Worm (Caenorhabditis elegans) whole organism, L4 larva: ENCODE results near the gene ajm-1.

Experiments
- F37D6.2 ChIP-seq: sonication (generic microtip); optimal IDR thresholded peaks from 2 replicates; lab custom pipeline; 2016; ENCODE audit warnings: mild to moderate bottlenecking, missing genetic modification characterization, missing compliant biosample characterization
- F49E8.2 ChIP-seq: sonication (generic microtip); optimal IDR thresholded peaks from 2 replicates; lab custom pipeline; 2016; ENCODE audit warnings: missing compliant biosample characterization, mild to moderate bottlenecking, missing genetic modification characterization, borderline replicate concordance
- T20F7.1 ChIP-seq: fragments of 200-800 bp; sonication (Bioruptor generic); optimal IDR thresholded peaks from 2 replicates; lab custom pipeline; 2018; ENCODE audit warnings: mild to moderate bottlenecking, missing genetic modification characterization, missing compliant biosample characterization
- Y105C5A.15 ChIP-seq: fragments of 200-800 bp; sonication (Bioruptor generic); IDR thresholded peaks from 2 replicates; pipeline ENCODE4 v1.3.6; 2022; ENCODE audit warnings: missing genetic modification characterization, missing compliant biosample characterization
- ZK337.2 ChIP-seq: fragments of 200-800 bp; sonication (Bioruptor generic); IDR thresholded peaks from 2 replicates; pipeline ENCODE4 v1.3.6; 2022; ENCODE audit warnings: missing genetic modification reagents, missing genetic modification characterization, missing compliant biosample characterization
- ZK546.5 ChIP-seq, 2 experiments: sonication (generic microtip); optimal IDR thresholded peaks; 2 replicates each; lab custom pipeline; 2017; ENCODE audit warnings: missing biosample characterization in 2 of 2, missing genetic modification characterization in 2 of 2
- aha-1 ChIP-seq: fragments of 150-350 bp; peaks from one replicate; lab custom pipeline; 2014; ENCODE audit warnings: missing biosample characterization, missing genetic modification characterization
- aly-2 ChIP-seq: sonication (generic microtip); optimal IDR thresholded peaks from 2 replicates; lab custom pipeline; 2018; ENCODE audit warnings: missing biosample characterization, missing genetic modification characterization
- ceh-28 ChIP-seq: fragments of 150-350 bp; optimal IDR thresholded peaks from 2 replicates; lab custom pipeline; 2014; ENCODE audit warnings: missing biosample characterization, missing genetic modification reagents, missing genetic modification characterization
- ceh-82 ChIP-seq: sonication (generic microtip); optimal IDR thresholded peaks from 2 replicates; lab custom pipeline; 2017; ENCODE audit warnings: missing biosample characterization, missing genetic modification characterization
- daf-16 ChIP-seq, 3 experiments: sonication (generic microtip); optimal IDR thresholded peaks; 2 replicates each; lab custom pipeline; 2016 to 2017; ENCODE audit warnings: missing genetic modification characterization in 3 of 3, missing genetic modification reagents in 3 of 3, mild to moderate bottlenecking in 2 of 3, missing compliant biosample characterization in 2 of 3, missing biosample characterization in 1 of 3, moderate library complexity in 1 of 3
- daf-19 ChIP-seq: fragments of 200-800 bp; sonication (Bioruptor generic); conservative IDR thresholded peaks from 2 replicates; pipeline ENCODE4 v1.3.6; 2022; ENCODE audit warnings: missing genetic modification characterization, missing compliant biosample characterization
- dmd-6 ChIP-seq: fragments of 200-800 bp; sonication (Bioruptor generic); IDR thresholded peaks from 2 replicates; pipeline ENCODE4 v1.3.6; 2022; ENCODE audit warnings: missing genetic modification reagents, missing genetic modification characterization, missing compliant biosample characterization
- dmd-8 ChIP-seq: fragments of 200-800 bp; sonication (Bioruptor generic); IDR thresholded peaks from 2 replicates; pipeline ENCODE4 v1.3.6; 2022; ENCODE audit warnings: missing genetic modification characterization, missing compliant biosample characterization
- dve-1 ChIP-seq: sonication (generic microtip); optimal IDR thresholded peaks from 2 replicates; lab custom pipeline; 2017; ENCODE audit warnings: antibody characterized with exemption, mild to moderate bottlenecking, missing genetic modification characterization, missing compliant biosample characterization; ENCODE audit not compliant: insufficient read depth
- egl-27 ChIP-seq: sonication (generic microtip); optimal IDR thresholded peaks from 3 replicates; lab custom pipeline; 2017; ENCODE audit warnings: missing biosample characterization, missing genetic modification reagents, missing genetic modification characterization
- fkh-10 ChIP-seq: fragments of 150-350 bp; optimal IDR thresholded peaks from 2 replicates; lab custom pipeline; 2014; ENCODE audit warnings: missing biosample characterization, missing genetic modification reagents, missing genetic modification characterization
- fos-1 ChIP-seq: fragments of 150-350 bp; optimal IDR thresholded peaks from 2 replicates; lab custom pipeline; 2014; ENCODE audit warnings: missing biosample characterization, missing genetic modification characterization
- hlh-11 ChIP-seq: fragments of 200-800 bp; sonication (Bioruptor generic); optimal IDR thresholded peaks from 2 replicates; lab custom pipeline; 2018; ENCODE audit warnings: mild to moderate bottlenecking, missing genetic modification characterization, missing compliant biosample characterization
- hmg-1.1 ChIP-seq: fragments of 200-800 bp; sonication (Bioruptor generic); IDR thresholded peaks from 2 replicates; pipeline ENCODE4 v1.3.6; 2022; ENCODE audit warnings: missing genetic modification reagents, missing genetic modification characterization, missing compliant biosample characterization
- jun-1 ChIP-seq: fragments of 150-350 bp; optimal IDR thresholded peaks from 2 replicates; lab custom pipeline; 2014; ENCODE audit warnings: missing biosample characterization, missing genetic modification reagents, missing genetic modification characterization
- lim-7 ChIP-seq: fragments of 200-800 bp; sonication (Bioruptor generic); IDR thresholded peaks from 2 replicates; pipeline ENCODE4 v1.3.6; 2022; ENCODE audit warnings: missing genetic modification characterization, missing compliant biosample characterization
- lin-38 ChIP-seq: fragments of 200-800 bp; sonication (Bioruptor generic); IDR thresholded peaks from 2 replicates; pipeline ENCODE4 v1.3.6; 2022; ENCODE audit warnings: missing genetic modification reagents, missing genetic modification characterization, missing compliant biosample characterization
- lsy-2 ChIP-seq, 2 experiments: fragments of 150-350 bp in 1 of 2; sonication (generic microtip) in 1 of 2; optimal IDR thresholded peaks; 2 replicates each; lab custom pipeline; 2014 to 2017; ENCODE audit warnings: missing biosample characterization in 2 of 2, missing genetic modification characterization in 2 of 2
- mdt-29 ChIP-seq: fragments of 200-800 bp; sonication (Bioruptor generic); IDR thresholded peaks from 2 replicates; pipeline ENCODE4 v1.3.6; 2022; ENCODE audit warnings: missing genetic modification reagents, missing genetic modification characterization, missing compliant biosample characterization
- nhr-11 ChIP-seq: fragments of 150-350 bp; optimal IDR thresholded peaks from 2 replicates; lab custom pipeline; 2014; ENCODE audit warnings: missing biosample characterization, missing genetic modification characterization
- nhr-237 ChIP-seq: sonication (generic microtip); optimal IDR thresholded peaks from 2 replicates; lab custom pipeline; 2017; ENCODE audit warnings: missing biosample characterization, missing genetic modification characterization
- nhr-25 ChIP-seq: sonication (generic microtip); optimal IDR thresholded peaks from 2 replicates; lab custom pipeline; 2017; ENCODE audit warnings: missing genetic modification characterization, mild to moderate bottlenecking, missing compliant biosample characterization, antibody characterized with exemption, moderate library complexity, borderline replicate concordance; ENCODE audit not compliant: insufficient read depth
- nhr-28 ChIP-seq: fragments of 150-350 bp; optimal IDR thresholded peaks from 2 replicates; lab custom pipeline; 2014; ENCODE audit warnings: missing biosample characterization, missing genetic modification characterization
- nhr-48 ChIP-seq: sonication (generic microtip); optimal IDR thresholded peaks from 2 replicates; lab custom pipeline; 2016; ENCODE audit warnings: mild to moderate bottlenecking, missing genetic modification characterization, missing compliant biosample characterization
- nhr-6 ChIP-seq: fragments of 150-350 bp; optimal IDR thresholded peaks from 2 replicates; lab custom pipeline; 2014; ENCODE audit warnings: missing biosample characterization, missing genetic modification characterization
- nhr-76 ChIP-seq: fragments of 150-350 bp; optimal IDR thresholded peaks from 2 replicates; lab custom pipeline; 2014; ENCODE audit warnings: missing biosample characterization, missing genetic modification characterization
- php-3 ChIP-seq: fragments of 200-800 bp; sonication (Bioruptor generic); IDR thresholded peaks from 2 replicates; pipeline ENCODE4 v1.3.6; 2022; ENCODE audit warnings: missing genetic modification reagents, missing genetic modification characterization, missing compliant biosample characterization
- pqm-1 ChIP-seq: sonication (generic microtip); optimal IDR thresholded peaks from 2 replicates; lab custom pipeline; 2017; ENCODE audit warnings: missing biosample characterization, missing genetic modification characterization
- set-16 ChIP-seq: fragments of 200-800 bp; sonication (Bioruptor generic); IDR thresholded peaks from 2 replicates; pipeline ENCODE4 v1.3.6; 2022; ENCODE audit warnings: missing genetic modification reagents, missing genetic modification characterization, missing compliant biosample characterization
- skn-1 ChIP-seq: fragments of 150-350 bp; optimal IDR thresholded peaks from 2 replicates; lab custom pipeline; 2014; ENCODE audit warnings: missing biosample characterization, missing genetic modification characterization
- tag-97 ChIP-seq: fragments of 200-800 bp; sonication (Bioruptor generic); IDR thresholded peaks from 2 replicates; pipeline ENCODE4 v1.3.6; 2022; ENCODE audit warnings: missing genetic modification characterization, missing compliant biosample characterization
- tra-1 ChIP-seq: fragments of 200-800 bp; sonication (Bioruptor generic); IDR thresholded peaks from 2 replicates; pipeline ENCODE4 v1.3.6; 2022; ENCODE audit warnings: missing genetic modification reagents, missing genetic modification characterization, missing compliant biosample characterization
- unc-62 ChIP-seq, 3 experiments: fragments of 150-350 bp in 1 of 3; sonication (generic microtip); optimal IDR thresholded peaks in 2 of 3; peaks in 1 of 3; 1 replicate in 1 of 3; 2 replicates in 2 of 3; lab custom pipeline; 2014 to 2017; ENCODE audit warnings: missing biosample characterization in 3 of 3, missing genetic modification characterization in 3 of 3, missing genetic modification reagents in 3 of 3, missing genotype in 1 of 3
- zfp-2 ChIP-seq: sonication (generic microtip); optimal IDR thresholded peaks from 2 replicates; lab custom pipeline; 2016; ENCODE audit warnings: mild to moderate bottlenecking, missing genetic modification characterization, missing compliant biosample characterization
- zfp-3 ChIP-seq: fragments of 200-800 bp; sonication (Bioruptor generic); conservative IDR thresholded peaks from 2 replicates; pipeline ENCODE4 v1.3.6; 2022; ENCODE audit warnings: missing genetic modification reagents, missing genetic modification characterization, missing compliant biosample characterization
- ztf-11 ChIP-seq: fragments of 150-350 bp; optimal IDR thresholded peaks from 2 replicates; lab custom pipeline; 2014; ENCODE audit warnings: missing biosample characterization, missing genetic modification characterization
- ztf-7 ChIP-seq: fragments of 150-350 bp; optimal IDR thresholded peaks from 2 replicates; lab custom pipeline; 2014; ENCODE audit warnings: missing biosample characterization, missing genetic modification characterization

ajm-1 gene

ce11 chrX:9082646-9083045 is at the start of gene ajm-1:
ajm-1 (plus strand) TSS chrX:9082946.
- no peak for TF ChIP-seq ceh-82 (tag; lab: Kevin White, UChicago)

- TF ChIP-seq nhr-25 (tag; lab: Kevin White, UChicago) (no peak), php-3 (GFP tag; lab: Robert Waterston, UW) (0 out of 2 replicates have a peak, but pooled peaks have one; percentile 31), daf-16 (GFP tag; optimal IDR thresholded peaks at IDR 0.05; lab: Kevin White, UChicago) (no peak), daf-16 (tag; optimal IDR thresholded peaks at IDR 0.05; lab: Kevin White, UChicago) (no peak), hlh-11 (tag; lab: Kevin White, UChicago) (peak; percentile 36), dmd-6 (GFP tag; lab: Robert Waterston, UW) (peak; percentile 57), nhr-28 (tag; lab: Kevin White, UChicago) (peak; percentile 53), T20F7.1 (GFP tag; lab: Kevin White, UChicago) (no peak), pqm-1 (tag; lab: Kevin White, UChicago) (peak; percentile 87)
These were observed 48.4 kb upstream of the ajm-1 start, which contains the start of gene nep-22 for ce11 chrX:9034310-9034709. nep-22 (plus strand) TSS chrX:9034554.

- TF ChIP-seq pqm-1 (tag; lab: Kevin White, UChicago) (peak; percentile 73), nhr-76 (no peak), F37D6.2 (tag; lab: Kevin White, UChicago) (no peak), zfp-3 (GFP tag; lab: Robert Waterston, UW) (no peak), dmd-8 (GFP tag; lab: Robert Waterston, UW) (no peak), F49E8.2 (no peak), zfp-2 (no peak), ZK337.2 (GFP tag; lab: Robert Waterston, UW) (no peak), unc-62 (GFP tag; optimal IDR thresholded peaks at IDR 0.05 in 1 of 2; lab: Kevin White, UChicago) (peak in 1 of 2 experiments; percentile 77), unc-62 (tag; optimal IDR thresholded peaks at IDR 0.05; lab: Kevin White, UChicago) (no peak), lsy-2 (tag; optimal IDR thresholded peaks at IDR 0.05; lab: Kevin White, UChicago) (no peak), ztf-7 (tag; lab: Kevin White, UChicago) (peak; percentile 64), tra-1 (no peak), hlh-11 (tag; lab: Kevin White, UChicago) (peak; percentile 19), hmg-1.1 (GFP tag; lab: Robert Waterston, UW) (no peak), lin-38 (GFP tag; lab: Robert Waterston, UW) (no peak), fkh-10 (GFP tag; lab: Kevin White, UChicago) (no peak), fos-1 (tag; lab: Kevin White, UChicago) (no peak), daf-19 (no peak), mdt-29 (GFP tag; lab: Robert Waterston, UW) (no peak), skn-1 (tag; lab: Kevin White, UChicago) (no peak), tag-97 (GFP tag; lab: Robert Waterston, UW) (no peak), set-16 (no peak), dve-1 (tag; lab: Kevin White, UChicago) (no peak), nhr-6 (tag; lab: Kevin White, UChicago) (no peak), egl-27 (tag; lab: Kevin White, UChicago) (no peak), nhr-237 (tag; lab: Kevin White, UChicago) (no peak), ceh-28 (tag; lab: Kevin White, UChicago) (no peak), ZK546.5 (tag; optimal IDR thresholded peaks at IDR 0.05; lab: Kevin White, UChicago) (no peak), Y105C5A.15 (GFP tag; lab: Robert Waterston, UW) (no peak), jun-1 (tag; lab: Kevin White, UChicago) (no peak), lim-7 (no peak), nhr-11 (tag; lab: Kevin White, UChicago) (no peak), aly-2 (no peak), daf-16 (GFP tag; optimal IDR thresholded peaks at IDR 0.05; lab: Kevin White, UChicago) (no peak), daf-16 (tag; optimal IDR thresholded peaks at IDR 0.05; lab: Kevin White, UChicago) (peak; percentile 9), ztf-11 (no peak), nhr-48 (no peak), aha-1 (tag; lab: Kevin White, UChicago) (peak; percentile 68)
- TF ChIP-seq, all 104 proteins: peak for 6
These were observed 47.6 kb upstream of the ajm-1 start for ce11 chrX:9035142-9035541.
